Fruit fly (Drosophila melanogaster): ENCODE results near the gene CG12689.

CG12689 gene

dm6 chrX:7604503-7604969 is 18.6 kb upstream of the CG12689 start (continued):
- peak; percentile 95 for TF ChIP-seq CG1621 (tag; optimal IDR thresholded peaks at IDR 0.05)
- TF ChIP-seq fkh (GFP tag; optimal IDR thresholded peaks at IDR 0.05): peak; percentile 64
- TF ChIP-seq OdsH (GFP tag; optimal IDR thresholded peaks at IDR 0.05): peak; percentile 62
- peak; percentile 47 for TF ChIP-seq fd85E (GFP tag; optimal IDR thresholded peaks at IDR 0.05)
- TF ChIP-seq acj6 (GFP tag; optimal IDR thresholded peaks at IDR 0.05): peak; percentile 40
- peak; percentile 45 for TF ChIP-seq Smox (GFP tag; optimal IDR thresholded peaks at IDR 0.05)
- peak; percentile 89 to 97 for TF ChIP-seq salr (GFP tag; optimal IDR thresholded peaks at IDR 0.05)
- peak; percentile 81 for TF ChIP-seq CG8319 (GFP tag; optimal IDR thresholded peaks at IDR 0.05)
- TF ChIP-seq dac (GFP tag; optimal IDR thresholded peaks at IDR 0.05): peak; percentile 92
- TF ChIP-seq CG10669 (GFP tag; optimal IDR thresholded peaks at IDR 0.05): peak; percentile 95
- TF ChIP-seq fd59A (GFP tag; optimal IDR thresholded peaks at IDR 0.05): peak; percentile 80
- peak; percentile 99 for TF ChIP-seq CG8119 (GFP tag; IDR thresholded peaks at IDR 0.05)
- peak; percentile 82 for TF ChIP-seq Eip75B (GFP tag; optimal IDR thresholded peaks at IDR 0.05)
- peak; percentile 98 for TF ChIP-seq eg (GFP tag; IDR thresholded peaks at IDR 0.05)
- TF ChIP-seq Sox15 (GFP tag; optimal IDR thresholded peaks at IDR 0.05): no peak
- TF ChIP-seq Sox102F (GFP tag; optimal IDR thresholded peaks at IDR 0.05): peak; percentile 84

dm6 chrX:7603657-7604056 is 17.7 kb upstream of the CG12689 start:
- no peak for TF ChIP-seq OdsH (GFP tag; optimal IDR thresholded peaks at IDR 0.05)
- TF ChIP-seq fkh (GFP tag; optimal IDR thresholded peaks at IDR 0.05): no peak
- TF ChIP-seq CG6276 (GFP tag; optimal IDR thresholded peaks at IDR 0.05): no peak
- TF ChIP-seq lz (GFP tag; optimal IDR thresholded peaks at IDR 0.05): no peak
- no peak for TF ChIP-seq esn (GFP tag; optimal IDR thresholded peaks at IDR 0.05)
- no peak for TF ChIP-seq dsx (GFP tag; optimal IDR thresholded peaks at IDR 0.05; ENCODE audit: poor library complexity, severe bottlenecking)
- TF ChIP-seq CG7368 (GFP tag; optimal IDR thresholded peaks at IDR 0.05): no peak
- TF ChIP-seq achi (GFP tag; optimal IDR thresholded peaks at IDR 0.05): no peak
- no peak for TF ChIP-seq fd59A (GFP tag; optimal IDR thresholded peaks at IDR 0.05)
- no peak for TF ChIP-seq CG6854 (GFP tag; optimal IDR thresholded peaks at IDR 0.05)
- TF ChIP-seq Hr4 (GFP tag; optimal IDR thresholded peaks at IDR 0.05): no peak
- no peak for TF ChIP-seq Smox (GFP tag; optimal IDR thresholded peaks at IDR 0.05)
- TF ChIP-seq fd85E (GFP tag; optimal IDR thresholded peaks at IDR 0.05): no peak
- no peak for TF ChIP-seq Eip75B (GFP tag; optimal IDR thresholded peaks at IDR 0.05)
- no peak for TF ChIP-seq Ets96B (tag; optimal IDR thresholded peaks at IDR 0.05)
- TF ChIP-seq Eip78C (GFP tag): no peak
- no peak for TF ChIP-seq cyc (GFP tag; optimal IDR thresholded peaks at IDR 0.05)
- no peak for TF ChIP-seq Gug (GFP tag; IDR thresholded peaks at IDR 0.05)

- TF ChIP-seq Eip75B (GFP tag; optimal IDR thresholded peaks at IDR 0.05): no peak
- no peak for TF ChIP-seq svp (GFP tag)
- no peak for TF ChIP-seq Hr4 (GFP tag; optimal IDR thresholded peaks at IDR 0.05)
- no peak for TF ChIP-seq CG3919 (GFP tag; optimal IDR thresholded peaks at IDR 0.05)
- no peak for TF ChIP-seq CG11294 (GFP tag; IDR thresholded peaks at IDR 0.05)
- no peak for TF ChIP-seq Gug (GFP tag; IDR thresholded peaks at IDR 0.05)
- TF ChIP-seq dsx (GFP tag; optimal IDR thresholded peaks at IDR 0.05; ENCODE audit: poor library complexity, severe bottlenecking): no peak
- TF ChIP-seq net (GFP tag; optimal IDR thresholded peaks at IDR 0.05): no peak
Measured at dm6 chrX:7593051-7593450, 7.1 kb upstream of the CG12689 start.

- peak; percentile 7 for TF ChIP-seq achi (GFP tag; optimal IDR thresholded peaks at IDR 0.05)
- no peak for TF ChIP-seq CG8632 (GFP tag; optimal IDR thresholded peaks at IDR 0.05)
Measured at dm6 chrX:7581165-7581786, 4.7 kb downstream of the CG12689 start.

dm6 chrX:7579810-7580209 is 6.1 kb downstream of the CG12689 start:
- TF ChIP-seq fkh (GFP tag; optimal IDR thresholded peaks at IDR 0.05): peak; percentile 80
- TF ChIP-seq net (GFP tag; optimal IDR thresholded peaks at IDR 0.05): no peak
- peak; percentile 0 for TF ChIP-seq svp (GFP tag)
- no peak for TF ChIP-seq CG6792 (GFP tag; optimal IDR thresholded peaks at IDR 0.05)
- TF ChIP-seq Lpt (GFP tag; optimal IDR thresholded peaks at IDR 0.05): no peak
- TF ChIP-seq CG3919 (GFP tag; optimal IDR thresholded peaks at IDR 0.05): no peak
- no peak for TF ChIP-seq CG15336 (GFP tag; IDR thresholded peaks at IDR 0.05)
- TF ChIP-seq CG4318 (GFP tag; optimal IDR thresholded peaks at IDR 0.05): no peak
- no peak for TF ChIP-seq CG8119 (GFP tag; IDR thresholded peaks at IDR 0.05)
- TF ChIP-seq Eip78C (GFP tag): peak; percentile 13
